Worm (Caenorhabditis elegans) whole organism, mixed stage, embryonic: Measurements from ENCODE around the gene T05G5.4.

ENCODE experiments used
- M03D4.4 ChIP-seq: sonication (generic microtip); optimal IDR thresholded peaks from 2 replicates; lab custom pipeline; 2017; ENCODE audit warnings: mild to moderate bottlenecking, missing genetic modification characterization, missing compliant biosample characterization
- blmp-1 ChIP-seq: fragments of 150-350 bp; optimal IDR thresholded peaks from 2 replicates; lab custom pipeline; 2014; ENCODE audit warnings: missing biosample characterization, missing genetic modification characterization
- ceh-43 ChIP-seq: fragments of 200-800 bp; sonication (Bioruptor generic); optimal IDR thresholded peaks from 2 replicates; lab custom pipeline; 2018; ENCODE audit warnings: mild to moderate bottlenecking, missing genetic modification characterization, moderate library complexity, missing compliant biosample characterization
- ces-1 ChIP-seq: fragments of 150-350 bp; optimal IDR thresholded peaks from 2 replicates; lab custom pipeline; 2014; ENCODE audit warnings: missing biosample characterization, missing genetic modification reagents, missing genetic modification characterization
- drap-1 ChIP-seq: fragments of 200-800 bp; sonication (Bioruptor generic); optimal IDR thresholded peaks from 3 replicates; lab custom pipeline; 2018; ENCODE audit warnings: mild to moderate bottlenecking, missing genetic modification characterization, missing compliant biosample characterization
- elt-1 ChIP-seq: sonication (generic microtip); optimal IDR thresholded peaks from 2 replicates; lab custom pipeline; 2017; ENCODE audit warnings: missing genetic modification characterization, mild to moderate bottlenecking, missing compliant biosample characterization, antibody characterized with exemption, moderate library complexity, borderline replicate concordance; ENCODE audit not compliant: insufficient read depth
- elt-3 ChIP-seq: fragments of 150-350 bp; optimal IDR thresholded peaks from 2 replicates; lab custom pipeline; 2014; ENCODE audit warnings: missing biosample characterization, missing genetic modification characterization
- lsy-2 ChIP-seq: fragments of 150-350 bp; optimal IDR thresholded peaks from 2 replicates; lab custom pipeline; 2014; ENCODE audit warnings: missing biosample characterization, missing genetic modification characterization
- nhr-2 ChIP-seq: fragments of 150-350 bp; optimal IDR thresholded peaks from 2 replicates; lab custom pipeline; 2014; ENCODE audit warnings: missing biosample characterization, missing genetic modification characterization
- nhr-237 ChIP-seq: fragments of 150-350 bp; optimal IDR thresholded peaks from 2 replicates; lab custom pipeline; 2014; ENCODE audit warnings: missing biosample characterization, missing genetic modification characterization
- nhr-28 ChIP-seq: fragments of 150-350 bp; optimal IDR thresholded peaks from 2 replicates; lab custom pipeline; 2014; ENCODE audit warnings: missing biosample characterization, missing genetic modification characterization
- snpc-4 ChIP-seq: fragments of 150-350 bp; optimal IDR thresholded peaks from 2 replicates; lab custom pipeline; 2014; ENCODE audit warnings: missing biosample characterization, missing genetic modification characterization
- unc-62 ChIP-seq: fragments of 150-350 bp; optimal IDR thresholded peaks from 2 replicates; lab custom pipeline; 2014; ENCODE audit warnings: missing biosample characterization, missing genetic modification reagents, missing genetic modification characterization

- TF ChIP-seq blmp-1 (tag; lab: Kevin White, UChicago) (no peak), nhr-28 (tag; lab: Kevin White, UChicago) (no peak), nhr-237 (no peak), ceh-43 (GFP tag; lab: Kevin White, UChicago) (no peak), unc-62 (GFP tag; lab: Kevin White, UChicago) (peak; percentile 15), nhr-2 (tag; lab: Kevin White, UChicago) (no peak), snpc-4 (tag; lab: Kevin White, UChicago) (no peak), lsy-2 (tag; lab: Kevin White, UChicago) (no peak), elt-3 (tag; lab: Kevin White, UChicago) (no peak), ces-1 (GFP tag; lab: Kevin White, UChicago) (no peak), M03D4.4 (tag; lab: Kevin White, UChicago) (no peak), elt-1 (tag; lab: Kevin White, UChicago) (no peak), drap-1 (GFP tag; lab: Kevin White, UChicago) (no peak)
These were observed 14.7 kb upstream of the T05G5.4 start for ce11 chrIII:9734030-9734429.
